Worm (Caenorhabditis elegans): ENCODE measurements around the gene Y47D3A.21.

The Y47D3A.21 gene

DNA sequence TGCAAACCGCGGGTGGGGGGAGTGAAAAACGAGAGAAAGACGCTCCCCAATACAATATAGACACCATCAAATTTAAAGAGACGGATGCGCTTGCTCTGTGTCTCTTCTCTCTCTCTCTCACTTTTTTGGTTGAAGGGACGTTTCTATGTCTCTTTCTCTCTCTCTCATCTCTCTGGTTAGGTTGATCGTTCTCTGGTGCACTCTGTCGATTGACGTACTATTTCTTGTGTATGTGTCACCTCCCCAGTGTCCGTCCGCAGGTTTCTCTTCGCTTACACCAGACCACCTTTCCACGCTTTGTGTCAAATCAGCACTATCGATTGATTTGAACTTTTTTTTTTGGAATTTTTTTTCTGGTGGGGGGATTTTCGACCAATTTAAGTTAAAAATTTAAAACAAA lies 35.3 kb downstream of the Y47D3A.21 start (continued):
- TF ChIP-seq egl-5 (tag; optimal IDR thresholded peaks at IDR 0.05) = peak; percentile 23
- peak; percentile 72 for TF ChIP-seq snpc-4 (tag; optimal IDR thresholded peaks at IDR 0.05)
- TF ChIP-seq lin-39 (tag; optimal IDR thresholded peaks at IDR 0.05) = peak; percentile 14
- TF ChIP-seq R02D3.7 (tag; optimal IDR thresholded peaks at IDR 0.05) = peak; percentile 9

DNA sequence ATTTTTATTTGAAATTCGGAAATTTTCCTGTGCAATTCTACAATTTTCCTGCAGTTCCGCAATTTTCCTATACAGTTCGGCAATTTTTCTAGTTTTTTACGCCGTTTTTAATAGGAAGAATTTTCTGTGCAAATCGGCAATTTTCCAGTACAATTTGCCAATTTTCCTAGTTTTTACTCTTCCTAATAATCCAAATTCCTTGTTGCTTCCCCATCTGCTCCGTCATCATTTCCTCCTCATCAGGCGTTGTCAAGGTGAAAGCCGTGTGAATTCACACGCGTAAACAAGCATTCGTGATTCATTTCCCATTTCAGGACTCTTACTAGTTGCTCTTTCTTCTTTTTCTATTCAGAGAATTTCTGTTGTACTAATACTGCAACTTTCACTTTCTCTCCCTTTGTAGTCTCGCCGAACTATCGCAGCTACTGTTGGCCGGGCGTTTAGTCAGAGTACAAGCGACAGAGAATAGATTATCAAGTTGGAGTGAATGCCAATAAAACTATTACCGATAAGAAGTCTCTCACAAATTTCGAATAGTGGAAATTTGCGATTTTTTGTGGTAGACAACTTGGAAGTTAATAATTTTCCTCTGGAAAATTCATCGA lies 37.0 kb downstream of the Y47D3A.21 start:
- peak; percentile 68 for TF ChIP-seq elt-2 (tag; optimal IDR thresholded peaks at IDR 0.05)
- TF ChIP-seq pqm-1 (tag; optimal IDR thresholded peaks at IDR 0.05) = peak; percentile 67
- no peak for TF ChIP-seq skn-1 (tag; optimal IDR thresholded peaks at IDR 0.05)
- no peak for TF ChIP-seq lin-15B (tag; optimal IDR thresholded peaks at IDR 0.05)

DNA sequence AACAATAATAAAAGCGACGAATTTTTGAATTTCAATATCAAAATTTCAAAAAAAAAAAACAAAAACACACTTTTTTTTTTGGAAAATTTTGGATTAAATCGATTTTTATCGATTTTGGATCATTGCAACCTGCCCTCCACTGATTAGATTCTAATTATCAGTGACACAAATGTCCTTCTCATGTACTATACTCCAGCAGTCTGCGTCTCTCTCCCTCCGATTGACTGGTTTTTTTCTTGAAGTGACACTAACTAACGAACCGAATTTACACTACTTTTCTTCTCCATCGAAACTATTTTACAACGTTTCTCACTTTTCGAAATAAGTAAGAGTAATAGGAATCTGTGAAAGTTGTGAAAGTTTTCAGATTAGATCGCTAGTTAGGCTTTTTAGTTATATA lies 37.9 kb downstream of the Y47D3A.21 start:
- peak; percentile 35 for TF ChIP-seq nfya-1 (tag; optimal IDR thresholded peaks at IDR 0.05; ENCODE audit: insufficient read depth)
- peak; percentile 17 for TF ChIP-seq pqm-1 (tag; optimal IDR thresholded peaks at IDR 0.05)
- TF ChIP-seq elt-2 (tag; optimal IDR thresholded peaks at IDR 0.05) = peak; percentile 48
- no peak for TF ChIP-seq nhr-67 (tag; optimal IDR thresholded peaks at IDR 0.05)
- TF ChIP-seq nhr-25 (tag; optimal IDR thresholded peaks at IDR 0.05) = peak; percentile 62
- TF ChIP-seq hmg-11 (tag; optimal IDR thresholded peaks at IDR 0.05) = peak; percentile 3
- TF ChIP-seq nhr-23 (tag; optimal IDR thresholded peaks at IDR 0.05) = no peak
- TF ChIP-seq elt-3 (tag; optimal IDR thresholded peaks at IDR 0.05) = peak in 2 of 3 experiments; percentile 72 to 75
- peak; percentile 72 for TF ChIP-seq ceh-28 (tag; optimal IDR thresholded peaks at IDR 0.05)

DNA sequence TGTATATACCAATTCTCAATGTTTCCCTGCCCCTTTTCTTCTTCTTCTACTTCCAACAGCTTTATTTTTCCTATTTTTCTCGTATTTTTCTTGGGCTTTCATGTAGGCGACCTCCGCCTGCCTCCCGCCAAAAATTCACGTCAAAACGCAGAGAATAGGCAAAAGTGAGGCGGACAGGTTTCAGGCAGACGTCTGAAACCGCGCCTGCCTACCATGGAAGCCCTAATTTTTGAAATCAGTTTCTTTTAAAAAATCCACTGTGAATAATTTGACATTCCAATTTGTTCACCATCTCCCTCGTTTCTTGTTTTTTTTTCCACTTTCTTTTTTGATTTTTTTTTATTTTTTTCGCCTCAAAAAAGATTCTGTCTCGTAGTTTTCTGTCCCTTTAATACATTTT lies 39.9 kb downstream of the Y47D3A.21 start:
- TF ChIP-seq ztf-11 (tag; optimal IDR thresholded peaks at IDR 0.05) = no peak
- TF ChIP-seq elt-3 (tag; optimal IDR thresholded peaks at IDR 0.05) = no peak
- TF ChIP-seq nhr-67 (tag; optimal IDR thresholded peaks at IDR 0.05) = no peak
- no peak for TF ChIP-seq pha-4 (tag; optimal IDR thresholded peaks at IDR 0.05)
- no peak for TF ChIP-seq fkh-2 (tag; optimal IDR thresholded peaks at IDR 0.05)
- TF ChIP-seq daf-12 (tag; optimal IDR thresholded peaks at IDR 0.05) = no peak
- no peak for TF ChIP-seq hmg-11 (tag; optimal IDR thresholded peaks at IDR 0.05)
- no peak for TF ChIP-seq nhr-11 (tag; optimal IDR thresholded peaks at IDR 0.05)
- TF ChIP-seq mdl-1 (tag; optimal IDR thresholded peaks at IDR 0.05) = no peak
- TF ChIP-seq ZK546.5 (tag; optimal IDR thresholded peaks at IDR 0.05) = no peak
- TF ChIP-seq mml-1 (tag; optimal IDR thresholded peaks at IDR 0.05) = no peak
- TF ChIP-seq fos-1 (tag; optimal IDR thresholded peaks at IDR 0.05) = no peak
- TF ChIP-seq eor-1 (tag; optimal IDR thresholded peaks at IDR 0.05) = no peak
- no peak for TF ChIP-seq R02D3.7 (tag; optimal IDR thresholded peaks at IDR 0.05)
- no peak for TF ChIP-seq ceh-82 (tag; optimal IDR thresholded peaks at IDR 0.05)
- no peak for TF ChIP-seq zag-1 (tag; optimal IDR thresholded peaks at IDR 0.05)
- TF ChIP-seq nhr-77 (tag; optimal IDR thresholded peaks at IDR 0.05) = no peak
- TF ChIP-seq ztf-4 (tag; optimal IDR thresholded peaks at IDR 0.05) = no peak
- no peak for TF ChIP-seq pqm-1 (tag; optimal IDR thresholded peaks at IDR 0.05)

DNA sequence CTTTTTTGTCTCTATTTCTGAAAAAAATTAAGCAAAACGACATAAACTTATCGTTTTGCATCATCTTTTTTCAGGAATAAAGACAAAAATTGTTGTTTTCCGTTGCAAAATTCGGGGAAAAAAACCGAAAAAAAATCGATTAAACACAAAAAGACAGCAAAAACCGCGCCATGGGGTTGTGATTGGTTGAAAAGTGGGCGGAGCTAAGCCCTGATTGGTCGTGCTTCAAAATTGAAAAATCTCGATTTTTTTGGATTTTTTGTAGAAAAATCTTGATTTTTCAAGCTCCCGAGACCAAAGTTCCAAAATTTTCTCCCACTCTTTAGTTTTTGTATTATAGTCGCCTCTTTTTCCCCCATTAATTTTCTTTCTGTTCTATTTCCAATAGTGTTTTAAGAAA lies 40.4 kb downstream of the Y47D3A.21 start:
- TF ChIP-seq nfya-1 (tag; optimal IDR thresholded peaks at IDR 0.05; ENCODE audit: insufficient read depth) (peak; percentile 87), aly-2 (tag; optimal IDR thresholded peaks at IDR 0.05) (no peak), ceh-9 (tag; optimal IDR thresholded peaks at IDR 0.05) (no peak)

DNA sequence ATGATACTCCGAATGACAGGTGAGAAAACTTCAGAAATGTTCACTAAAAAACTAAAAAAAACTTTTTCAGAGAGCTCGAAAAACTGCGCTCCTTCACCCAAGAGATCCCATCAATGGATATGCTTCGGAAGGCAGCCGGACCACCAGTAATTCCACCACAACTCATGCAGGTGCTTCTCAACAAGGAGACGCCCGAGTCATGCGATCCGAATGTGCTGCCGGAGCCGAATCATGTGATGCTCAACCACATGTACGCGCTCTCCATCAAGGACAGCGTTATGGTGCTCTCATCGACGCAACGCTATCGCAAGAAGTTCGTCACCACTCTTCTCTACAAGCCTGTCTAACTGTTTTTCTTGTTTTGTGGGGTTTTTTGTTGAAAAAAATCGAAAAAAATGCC lies 41.0 kb downstream of the Y47D3A.21 start:
- no peak for TF ChIP-seq nhr-76 (tag; optimal IDR thresholded peaks at IDR 0.05)
- no peak for TF ChIP-seq ZK546.5 (tag; optimal IDR thresholded peaks at IDR 0.05)
- TF ChIP-seq ztf-11 (tag; optimal IDR thresholded peaks at IDR 0.05) = no peak
- TF ChIP-seq hmg-11 (tag; optimal IDR thresholded peaks at IDR 0.05) = no peak
- no peak for TF ChIP-seq aly-2 (tag; optimal IDR thresholded peaks at IDR 0.05)
- no peak for TF ChIP-seq nhr-25 (tag; optimal IDR thresholded peaks at IDR 0.05)
- TF ChIP-seq nhr-237 (tag; optimal IDR thresholded peaks at IDR 0.05) = no peak

Data from whole organism, L3 larva.